Fruit fly (Drosophila melanogaster): ENCODE measurements around the gene Hip14.
A peak's percentile ranks its signal among the peaks of the same experiment; 100 is the strongest.

dm6 chr3L:16037048-16037477 is 49.0 kb downstream of the Hip14 start:
- TF ChIP-seq CG11902 (GFP tag; optimal IDR thresholded peaks at IDR 0.05) (peak; percentile 17), Sox15 (GFP tag; optimal IDR thresholded peaks at IDR 0.05) (peak; percentile 43), CG11294 (GFP tag; IDR thresholded peaks at IDR 0.05) (peak; percentile 64), CG10669 (GFP tag; optimal IDR thresholded peaks at IDR 0.05) (peak; percentile 68)
